Fruit fly (Drosophila melanogaster): ENCODE data around the gene CG8202.

CG8202 gene

dm6 chr3R:8731597-8732263 lies at the start of gene CG8202, which contains the start of gene M1BP (continued):
- TF ChIP-seq CG13424 (tag; optimal IDR thresholded peaks at IDR 0.05) (peak; percentile 96), CG34224 (GFP tag; IDR thresholded peaks at IDR 0.05; ENCODE audit: partially characterized antibody) (no peak), CG30403 (GFP tag; optimal IDR thresholded peaks at IDR 0.05) (peak; percentile 90), CG12236 (GFP tag; optimal IDR thresholded peaks at IDR 0.05) (no peak), CG3726 (GFP tag; IDR thresholded peaks at IDR 0.05) (no peak), Deaf1 (tag; optimal IDR thresholded peaks at IDR 0.05) (no peak), Dek (tag; optimal IDR thresholded peaks at IDR 0.05) (no peak), ems (GFP tag; optimal IDR thresholded peaks at IDR 0.05) (peak; percentile 27), wek (GFP tag; optimal IDR thresholded peaks at IDR 0.05) (no peak), aop (GFP tag; IDR thresholded peaks at IDR 0.05) (0 out of 2 replicates have a peak, but pooled peaks have one; percentile 4), CG15073 (GFP tag; optimal IDR thresholded peaks at IDR 0.05) (no peak), ash1 (GFP tag; optimal IDR thresholded peaks at IDR 0.05) (no peak), CG11696 (GFP tag; IDR thresholded peaks at IDR 0.05) (0 out of 2 replicates have a peak, but pooled peaks have one; percentile 15), Hr39 (optimal IDR thresholded peaks at IDR 0.05) (no peak), Jarid2 (GFP tag; optimal IDR thresholded peaks at IDR 0.05) (no peak), eyg (GFP tag; optimal IDR thresholded peaks at IDR 0.05) (no peak), Dip2 (GFP tag; IDR thresholded peaks at IDR 0.05) (no peak), cato (GFP tag; optimal IDR thresholded peaks at IDR 0.05; ENCODE audit: borderline replicate concordance) (peak; percentile 81), Blimp-1 (GFP tag; optimal IDR thresholded peaks at IDR 0.05) (peak; percentile 84), Sox102F (GFP tag; optimal IDR thresholded peaks at IDR 0.05) (peak; percentile 91), rib (GFP tag; IDR thresholded peaks at IDR 0.05) (no peak), CG8478 (optimal IDR thresholded peaks at IDR 0.05) (no peak), CG4707 (GFP tag; optimal IDR thresholded peaks at IDR 0.05) (peak; percentile 13), Sry-δ (GFP tag; optimal IDR thresholded peaks at IDR 0.05) (peak; percentile 8), tin (GFP tag; optimal IDR thresholded peaks at IDR 0.05) (peak; percentile 88), Fer2 (tag; optimal IDR thresholded peaks at IDR 0.05) (peak; percentile 85), Max (GFP tag; optimal IDR thresholded peaks at IDR 0.05) (peak; percentile 74), CG8359 (GFP tag; optimal IDR thresholded peaks at IDR 0.05; ENCODE audit: borderline replicate concordance) (peak; percentile 70), org-1 (GFP tag; optimal IDR thresholded peaks at IDR 0.05) (peak; percentile 71), CG11456 (GFP tag; IDR thresholded peaks at IDR 0.05) (peak; percentile 83), sob (GFP tag; IDR thresholded peaks at IDR 0.05) (peak; percentile 57; the same call in 1 of the 2 replicates), dmrt11E (tag; optimal IDR thresholded peaks at IDR 0.05) (peak; percentile 92), pzg (GFP tag; optimal IDR thresholded peaks at IDR 0.05) (peak; percentile 26), gt (GFP tag; IDR thresholded peaks at IDR 0.05) (no peak), CG1603 (tag; optimal IDR thresholded peaks at IDR 0.05) (peak; percentile 54), CG4282 (GFP tag; optimal IDR thresholded peaks at IDR 0.05) (no peak), CG6813 (GFP tag; optimal IDR thresholded peaks at IDR 0.05) (peak; percentile 81), Camta (GFP tag; optimal IDR thresholded peaks at IDR 0.05) (peak; percentile 6), Dad (GFP tag; optimal IDR thresholded peaks at IDR 0.05) (peak; percentile 43), CG13123 (GFP tag; optimal IDR thresholded peaks at IDR 0.05) (peak; percentile 73), amos (GFP tag; IDR thresholded peaks at IDR 0.05; ENCODE audit: partially characterized antibody) (no peak), CG13287 (GFP tag; IDR thresholded peaks at IDR 0.05; ENCODE audit: partially characterized antibody) (no peak), CG14014 (GFP tag; IDR thresholded peaks at IDR 0.05) (peak; percentile 71), nau (GFP tag; optimal IDR thresholded peaks at IDR 0.05) (no peak), cwo (GFP tag; optimal IDR thresholded peaks at IDR 0.05) (peak; percentile 87), Bgb (GFP tag; IDR thresholded peaks at IDR 0.05; ENCODE audit: partially characterized antibody) (no peak), E2f2 (GFP tag; IDR thresholded peaks at IDR 0.05) (no peak; the same call in 1 of the 2 replicates), Neu2 (GFP tag; optimal IDR thresholded peaks at IDR 0.05; ENCODE audit: borderline replicate concordance) (no peak), yki (optimal IDR thresholded peaks at IDR 0.05) (peak; percentile 29), CG3838 (GFP tag; optimal IDR thresholded peaks at IDR 0.05) (peak; percentile 24)

All from whole organism, embryonic.